Fruit fly (Drosophila melanogaster) whole organism, embryonic: ENCODE measurements around the gene His3.3A.
A peak's percentile ranks its signal among the peaks of the same experiment; 100 is the strongest.

Experiments used
- CG10979 ChIP-seq: fragments of 200-800 bp; sonication (Bioruptor generic); optimal IDR thresholded peaks from 2 replicates; lab custom pipeline; 2018; ENCODE audit warnings: missing biosample characterization, mild to moderate bottlenecking, missing genetic modification characterization, moderate library complexity
- CG13296 ChIP-seq: fragments of 200-800 bp; sonication (Bioruptor generic); optimal IDR thresholded peaks from 3 replicates; lab custom pipeline; 2018; ENCODE audit warnings: missing biosample characterization, mild to moderate bottlenecking, missing genetic modification characterization
- E2f1 ChIP-seq: fragments of 200-800 bp; sonication (Bioruptor generic); IDR thresholded peaks from 2 replicates; pipeline ENCODE4 v1.3.6; 2022; ENCODE audit warnings: missing biosample characterization, missing genetic modification characterization
- Hr78 ChIP-seq, 2 experiments: fragments of 200-800 bp in 1 of 2; fragments of >200 bp in 1 of 2; sonication (Bioruptor generic) in 1 of 2; optimal IDR thresholded peaks; 2 replicates each; lab custom pipeline; 2017 to 2019; ENCODE audit warnings: missing biosample characterization in 2 of 2, missing genetic modification characterization in 2 of 2, mild to moderate bottlenecking in 1 of 2, moderate library complexity in 1 of 2
- NfI ChIP-seq: fragments of 200-800 bp; sonication (Bioruptor generic); optimal IDR thresholded peaks from 3 replicates; lab custom pipeline; 2018; ENCODE audit warnings: missing biosample characterization, mild to moderate bottlenecking, missing genetic modification characterization, moderate library complexity
- Oaz ChIP-seq: fragments of 200-800 bp; sonication (Bioruptor generic); IDR thresholded peaks from 2 replicates; pipeline ENCODE4 v1.3.6; 2022; ENCODE audit warnings: missing biosample characterization, missing genetic modification characterization
- Rx ChIP-seq: fragments of 200-800 bp; sonication (Bioruptor generic); IDR thresholded peaks from 2 replicates; pipeline ENCODE4 v1.3.6; 2022; ENCODE audit warnings: missing biosample characterization, missing genetic modification characterization
- aop ChIP-seq: fragments of 200-800 bp; sonication (Bioruptor generic); IDR thresholded peaks from 2 replicates; pipeline ENCODE4 v1.3.6; 2022; ENCODE audit warnings: missing biosample characterization, missing genetic modification characterization
- lbe ChIP-seq: fragments of 200-800 bp; sonication (Bioruptor generic); optimal IDR thresholded peaks from 2 replicates; lab custom pipeline; 2016; ENCODE audit warnings: missing biosample characterization, mild to moderate bottlenecking, missing genetic modification characterization
- pita ChIP-seq: fragments of 200-800 bp; sonication (Bioruptor generic); optimal IDR thresholded peaks from 2 replicates; lab custom pipeline; 2017; ENCODE audit warnings: missing biosample characterization, mild to moderate bottlenecking, missing genetic modification characterization
- repo ChIP-seq: fragments of 200-800 bp; sonication (Bioruptor generic); optimal IDR thresholded peaks from 2 replicates; lab custom pipeline; 2016; ENCODE audit warnings: missing biosample characterization, missing genetic modification characterization
- twi ChIP-seq: fragments of 200-800 bp; optimal IDR thresholded peaks from 2 replicates; lab custom pipeline; 2019; ENCODE audit warnings: missing biosample characterization, mild to moderate bottlenecking, missing genetic modification characterization, moderate library complexity
- unpg ChIP-seq: fragments of 200-800 bp; sonication (Bioruptor generic); optimal IDR thresholded peaks from 3 replicates; lab custom pipeline; 2018; ENCODE audit warnings: missing biosample characterization, mild to moderate bottlenecking, missing genetic modification characterization, moderate library complexity

DNA sequence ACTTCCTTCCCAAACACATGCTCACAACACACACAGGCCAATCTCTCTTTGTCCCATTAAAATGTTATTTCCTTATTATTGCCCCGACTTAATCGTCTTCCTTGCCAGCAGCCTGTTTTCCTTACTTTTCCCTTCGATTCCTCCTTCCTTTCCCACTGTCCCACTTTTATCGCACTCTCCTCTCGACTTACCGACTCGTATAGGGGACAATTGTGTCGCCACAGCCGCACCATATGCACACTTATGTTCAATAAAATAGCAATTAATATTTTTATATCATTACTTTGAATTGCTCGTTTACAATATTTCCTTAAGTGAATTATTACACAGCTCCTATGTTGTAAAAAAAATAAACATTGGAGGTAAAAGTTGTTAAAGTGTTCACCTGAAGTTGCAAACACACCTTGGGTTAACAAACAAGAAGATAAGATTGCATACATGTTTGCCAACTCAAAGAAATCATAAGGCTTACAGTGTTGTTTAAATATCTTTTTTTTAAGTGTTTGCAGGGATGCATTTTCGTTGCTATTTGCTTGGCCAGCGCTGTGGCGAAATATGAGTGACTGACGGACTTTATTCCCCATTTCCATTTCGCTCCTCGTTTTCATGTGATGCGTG lies 32.2 kb downstream of the His3.3A start:
- TF ChIP-seq lbe (peak; percentile 50), Hr78 (GFP tag; optimal IDR thresholded peaks at IDR 0.05; lab: Kevin White, UChicago) (peak in 1 of 2 experiments; percentile 63), repo (GFP tag; lab: Kevin White, UChicago) (peak; percentile 54), pita (no peak), CG10979 (tag; lab: Kevin White, UChicago) (peak; percentile 79), E2f1 (no peak), aop (no peak), NfI (GFP tag; lab: Kevin White, UChicago) (peak; percentile 79), Oaz (GFP tag; lab: Robert Waterston, UW) (no peak), twi (tag; lab: Kevin White, UChicago) (peak; percentile 53), unpg (peak; percentile 86), Rx (GFP tag; lab: Robert Waterston, UW) (peak; percentile 62), CG13296 (GFP tag; lab: Kevin White, UChicago) (peak; percentile 85)
